Worm (Caenorhabditis elegans) whole organism, young adult: Measurements from ENCODE around the gene T28C6.11.

Experiments used
- ceh-100 ChIP-seq: fragments of 200-800 bp; sonication (Bioruptor generic); IDR thresholded peaks from 2 replicates; pipeline ENCODE4 v1.3.6; 2022; ENCODE audit warnings: missing genetic modification reagents, missing genetic modification characterization, missing compliant biosample characterization
- rcor-1 ChIP-seq: fragments of 200-800 bp; sonication (Bioruptor generic); IDR thresholded peaks from 2 replicates; pipeline ENCODE4 v1.3.6; 2022; ENCODE audit warnings: missing genetic modification reagents, missing genetic modification characterization, missing compliant biosample characterization

DNA sequence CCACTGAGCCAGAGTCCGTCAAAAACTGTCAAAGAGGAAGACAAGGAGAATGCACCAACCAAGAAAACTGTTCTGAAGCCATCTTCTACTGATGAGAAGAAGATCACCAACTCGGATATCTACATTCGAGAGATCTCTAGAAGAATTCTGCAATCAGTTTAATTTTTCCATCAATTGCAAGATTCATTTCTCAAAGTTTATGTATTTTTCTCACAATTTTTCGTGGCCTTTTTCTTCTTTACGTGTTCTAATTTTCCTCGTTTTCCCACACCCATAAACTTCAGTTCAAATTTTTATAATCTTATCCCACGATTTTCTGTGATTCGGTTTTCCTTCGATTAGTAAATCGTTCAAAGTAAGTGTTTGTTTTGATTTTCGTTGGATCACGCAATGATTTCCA, 33.8 kb upstream of the T28C6.11 start, which contains the start of gene hdl-2:
- TF ChIP-seq ceh-100 (GFP tag; lab: Robert Waterston, UW), result no peak
- no peak for TF ChIP-seq rcor-1 (GFP tag; lab: Robert Waterston, UW)
